Worm (Caenorhabditis elegans) whole organism, L3 larva: ENCODE data around the gene K09A11.1.

Experiments
- aly-2 ChIP-seq: fragments of 150-350 bp; optimal IDR thresholded peaks from 2 replicates; lab custom pipeline; 2014; ENCODE audit warnings: missing biosample characterization, missing genetic modification characterization
- ama-1 ChIP-seq: fragments of 150-350 bp; optimal IDR thresholded peaks from 2 replicates; lab custom pipeline; 2018
- elt-2 ChIP-seq: sonication (generic microtip); optimal IDR thresholded peaks from 2 replicates; lab custom pipeline; 2016; ENCODE audit warnings: missing genetic modification reagents, mild to moderate bottlenecking, missing genetic modification characterization, missing compliant biosample characterization
- nhr-12 ChIP-seq: fragments of 150-350 bp; optimal IDR thresholded peaks from 2 replicates; lab custom pipeline; 2014; ENCODE audit warnings: missing biosample characterization, missing genetic modification characterization
- nhr-237 ChIP-seq: fragments of 150-350 bp; optimal IDR thresholded peaks from 2 replicates; lab custom pipeline; 2014; ENCODE audit warnings: missing biosample characterization, missing genetic modification characterization
- snpc-4 ChIP-seq: fragments of 150-350 bp; optimal IDR thresholded peaks from 2 replicates; lab custom pipeline; 2014; ENCODE audit warnings: missing biosample characterization, missing genetic modification characterization
- unc-62 ChIP-seq: fragments of 150-350 bp; sonication (generic microtip); optimal IDR thresholded peaks from 4 replicates; lab custom pipeline; 2014; ENCODE audit warnings: missing biosample characterization, missing genetic modification reagents, missing genetic modification characterization
- zag-1 ChIP-seq: fragments of 150-350 bp; optimal IDR thresholded peaks from 2 replicates; lab custom pipeline; 2014; ENCODE audit warnings: missing biosample characterization, missing genetic modification characterization

- no peak for TF ChIP-seq snpc-4 (tag; lab: Kevin White, UChicago)
- TF ChIP-seq nhr-12: no peak
- TF ChIP-seq aly-2 (tag; lab: Kevin White, UChicago): no peak
- TF ChIP-seq zag-1 (tag; lab: Kevin White, UChicago): no peak
- no peak for TF ChIP-seq unc-62 (GFP tag; lab: Kevin White, UChicago)
- no peak for TF ChIP-seq elt-2 (tag; lab: Kevin White, UChicago)
- no peak for TF ChIP-seq ama-1 (lab: Kevin White, UChicago)
- TF ChIP-seq nhr-237 (tag; lab: Kevin White, UChicago): no peak
Measured at ce11 chrX:13284091-13284490, 21.8 kb downstream of the K09A11.1 start, which contains the start of gene cyp-14A4.
